Worm (Caenorhabditis elegans): ENCODE measurements around the gene cdr-1.

cdr-1 gene

DNA sequence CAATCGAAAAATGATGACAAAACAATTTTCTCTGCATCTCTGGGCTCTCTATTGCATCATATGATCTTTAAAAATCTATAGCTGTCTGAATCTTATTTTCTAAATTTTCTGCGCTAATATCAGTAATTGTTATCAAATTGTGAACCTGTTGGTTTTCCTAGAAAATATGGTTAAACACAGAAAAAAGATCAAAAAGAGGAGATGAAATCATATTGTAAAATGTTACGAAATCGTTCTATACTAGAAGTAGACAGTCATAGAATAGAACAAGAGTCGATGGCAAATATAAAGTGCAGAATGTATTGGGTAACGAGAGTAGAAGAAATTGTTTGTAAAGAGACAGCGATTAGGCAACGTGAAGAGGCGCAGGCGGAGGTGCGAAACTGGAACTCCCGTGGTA, 40.4 kb upstream of the cdr-1 start (continued):
- TF ChIP-seq B0035.1 (tag; optimal IDR thresholded peaks at IDR 0.05) = no peak
- no peak for TF ChIP-seq D2030.7 (GFP tag; IDR thresholded peaks at IDR 0.05)
- no peak for TF ChIP-seq ZK185.1 (tag; optimal IDR thresholded peaks at IDR 0.05; ENCODE audit: poor library complexity, severe bottlenecking)
- no peak for TF ChIP-seq aptf-2 (GFP tag; conservative IDR thresholded peaks at IDR 0.05)
- TF ChIP-seq B0261.1 (tag; optimal IDR thresholded peaks at IDR 0.05) = no peak
- no peak for TF ChIP-seq F52B5.7 (tag; optimal IDR thresholded peaks at IDR 0.05)
- no peak for TF ChIP-seq snpc-3.4 (tag; optimal IDR thresholded peaks at IDR 0.05)
- no peak for TF ChIP-seq F39B2.1 (GFP tag; IDR thresholded peaks at IDR 0.05)
- no peak for TF ChIP-seq C06A6.2 (GFP tag; conservative IDR thresholded peaks at IDR 0.05)
- TF ChIP-seq die-1 (tag; optimal IDR thresholded peaks at IDR 0.05) = no peak
- TF ChIP-seq ama-1 (optimal IDR thresholded peaks at IDR 0.05) = no peak
- no peak for TF ChIP-seq ama-1 (GFP tag; optimal IDR thresholded peaks at IDR 0.05)
- no peak for TF ChIP-seq snpc-4 (GFP tag; optimal IDR thresholded peaks at IDR 0.05)
- TF ChIP-seq snpc-4 (tag; optimal IDR thresholded peaks at IDR 0.05) = peak in 1 of 4 experiments; percentile 11
- no peak for TF ChIP-seq hsf-1 (GFP tag; IDR thresholded peaks at IDR 0.05)
- peak; percentile 77 for TF ChIP-seq attf-5 (GFP tag; optimal IDR thresholded peaks at IDR 0.05)
- no peak for TF ChIP-seq ztf-22 (GFP tag; optimal IDR thresholded peaks at IDR 0.05)
- TF ChIP-seq nfya-1 (tag; optimal IDR thresholded peaks at IDR 0.05; ENCODE audit: borderline replicate concordance, insufficient read depth) = no peak
- TF ChIP-seq hrde-1 (tag; optimal IDR thresholded peaks at IDR 0.05; ENCODE audit: borderline replicate concordance) = no peak
- 0 out of 2 replicates have a peak, but pooled peaks have one; percentile 35 for TF ChIP-seq B0336.3 (GFP tag; IDR thresholded peaks at IDR 0.05)
- TF ChIP-seq ztf-18 (tag; optimal IDR thresholded peaks at IDR 0.05) = no peak
- TF ChIP-seq rcor-1 (GFP tag; IDR thresholded peaks at IDR 0.05) = no peak
- no peak for TF ChIP-seq nhr-120 (GFP tag; IDR thresholded peaks at IDR 0.05)
- TF ChIP-seq Y79H2A.3 (GFP tag; conservative IDR thresholded peaks at IDR 0.05) = no peak
- TF ChIP-seq sdz-38 (tag; optimal IDR thresholded peaks at IDR 0.05) = no peak
- TF ChIP-seq gei-17 (GFP tag; optimal IDR thresholded peaks at IDR 0.05) = no peak
- no peak for TF ChIP-seq ets-4 (GFP tag; optimal IDR thresholded peaks at IDR 0.05)
- 0 out of 2 replicates have a peak, but pooled peaks have one; percentile 23 for TF ChIP-seq dox-1 (GFP tag; IDR thresholded peaks at IDR 0.05)
- TF ChIP-seq Y67H2A.10 (GFP tag; conservative IDR thresholded peaks at IDR 0.05) = no peak
- TF ChIP-seq lin-35 (GFP tag; optimal IDR thresholded peaks at IDR 0.05) = no peak
- TF ChIP-seq lag-1 (GFP tag; IDR thresholded peaks at IDR 0.05) = no peak
- no peak for TF ChIP-seq madf-8 (GFP tag; conservative IDR thresholded peaks at IDR 0.05)
- TF ChIP-seq nfyb-1 (GFP tag; IDR thresholded peaks at IDR 0.05) = peak; percentile 60; the same call in 1 of the 2 replicates
- TF ChIP-seq aptf-3 (GFP tag; IDR thresholded peaks at IDR 0.05) = no peak
- peak; percentile 70 for TF ChIP-seq nhr-80 (tag; optimal IDR thresholded peaks at IDR 0.05)
- TF ChIP-seq egl-18 (GFP tag; IDR thresholded peaks at IDR 0.05) = no peak
- TF ChIP-seq cebp-1 (GFP tag; IDR thresholded peaks at IDR 0.05) = peak; percentile 91
- TF ChIP-seq cebp-1 (tag; optimal IDR thresholded peaks at IDR 0.05) = peak; percentile 94

DNA sequence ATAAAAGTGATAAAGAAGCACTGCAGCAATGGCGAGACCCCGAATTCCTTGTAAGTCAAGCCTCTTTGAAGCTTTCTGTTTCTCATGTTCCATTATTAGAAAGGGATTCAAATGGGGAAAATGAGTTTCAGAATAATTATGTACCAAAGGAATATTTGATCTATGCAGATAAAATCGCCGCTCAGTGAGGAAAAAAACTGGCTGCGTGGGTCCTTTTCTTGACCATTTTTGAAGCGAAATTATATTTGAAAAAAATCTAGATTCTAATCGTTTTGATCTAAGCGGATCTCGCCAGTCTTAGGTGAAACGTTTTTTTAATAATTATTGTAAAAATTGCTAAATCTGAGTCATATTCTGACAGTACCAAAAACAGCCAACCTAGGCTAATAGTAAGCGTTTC, 36.4 kb upstream of the cdr-1 start, which contains the start of gene oac-42:
TSS of gene oac-42 (minus strand) at position 101 of the 400 bp plus-strand sequence.
- no peak for TF ChIP-seq zfh-2 (GFP tag; conservative IDR thresholded peaks at IDR 0.05)
